Worm (Caenorhabditis elegans): ENCODE results near the gene C14C6.5.

DNA sequence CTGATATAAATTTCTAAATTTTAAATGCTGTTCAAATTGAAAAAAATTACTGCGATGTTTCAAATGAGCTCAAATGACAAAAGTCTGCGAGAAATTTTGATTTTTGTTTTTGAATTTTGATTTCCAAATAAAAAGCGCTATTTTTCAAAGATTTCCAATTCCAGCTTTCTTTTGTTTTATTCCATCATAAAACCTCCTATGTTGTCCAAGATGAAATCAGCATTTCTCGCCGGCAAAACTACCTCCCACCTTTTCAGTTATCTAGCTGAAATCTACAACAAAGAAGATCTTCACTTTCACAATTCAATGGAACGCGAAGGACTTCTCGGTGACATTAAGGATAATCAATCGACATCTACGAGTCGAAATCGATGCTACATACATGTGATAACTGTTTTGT, 42.5 kb downstream of the C14C6.5 start, which contains the start of gene K06H6.4:
- TF ChIP-seq T22C8.4 (GFP tag; IDR thresholded peaks at IDR 0.05): no peak
- no peak for TF ChIP-seq flt-1 (GFP tag; IDR thresholded peaks at IDR 0.05)

Measured in whole organism, midembryonic.